Worm (Caenorhabditis elegans) whole organism, late embryonic: Measurements from ENCODE around the gene rpl-43.

Experiments used
- K02D7.2 ChIP-seq: sonication (generic microtip); optimal IDR thresholded peaks from 2 replicates; lab custom pipeline; 2017; ENCODE audit warnings: mild to moderate bottlenecking, missing genetic modification characterization, missing compliant biosample characterization
- ceh-19 ChIP-seq: fragments of 200-800 bp; sonication (Bioruptor generic); optimal IDR thresholded peaks from 2 replicates; lab custom pipeline; 2018; ENCODE audit warnings: mild to moderate bottlenecking, missing genetic modification characterization, missing compliant biosample characterization
- elt-2 ChIP-seq: sonication (generic microtip); optimal IDR thresholded peaks from 2 replicates; lab custom pipeline; 2016; ENCODE audit warnings: missing genetic modification reagents, missing genetic modification characterization, missing compliant biosample characterization
- lin-11 ChIP-seq: fragments of 200-800 bp; sonication (Bioruptor generic); optimal IDR thresholded peaks from 2 replicates; lab custom pipeline; 2018; ENCODE audit warnings: mild to moderate bottlenecking, missing genetic modification characterization, missing compliant biosample characterization
- nhr-11 ChIP-seq: fragments of 150-350 bp; optimal IDR thresholded peaks from 2 replicates; lab custom pipeline; 2014; ENCODE audit warnings: missing biosample characterization, missing genetic modification characterization
- unc-55 ChIP-seq: sonication (generic microtip); optimal IDR thresholded peaks from 2 replicates; lab custom pipeline; 2017; ENCODE audit warnings: missing biosample characterization, missing genetic modification reagents, missing genetic modification characterization

ce11 chrII:14173176-14173575 is 18.1 kb downstream of the rpl-43 start:
- no peak for TF ChIP-seq nhr-11
- TF ChIP-seq K02D7.2 (tag; lab: Kevin White, UChicago) = no peak
- no peak for TF ChIP-seq elt-2 (tag; lab: Kevin White, UChicago)
- no peak for TF ChIP-seq lin-11
- no peak for TF ChIP-seq unc-55 (GFP tag; lab: Kevin White, UChicago)
- TF ChIP-seq ceh-19 (GFP tag; lab: Kevin White, UChicago) = no peak
